Worm (Caenorhabditis elegans) whole organism, early embryonic: ENCODE measurements around the gene fbxa-66.

Experiments used
- aly-1 ChIP-seq: sonication (generic microtip); optimal IDR thresholded peaks from 2 replicates; lab custom pipeline; 2016; ENCODE audit warnings: missing genetic modification characterization, missing compliant biosample characterization
- ama-1 ChIP-seq: fragments of 150-350 bp; optimal IDR thresholded peaks from 2 replicates; lab custom pipeline; 2014
- ceh-13 ChIP-seq: fragments of 200-800 bp; sonication (Bioruptor generic); optimal IDR thresholded peaks from 2 replicates; lab custom pipeline; 2018; ENCODE audit warnings: mild to moderate bottlenecking, missing genetic modification characterization, missing compliant biosample characterization
- ets-7 ChIP-seq: sonication (generic microtip); optimal IDR thresholded peaks from 2 replicates; lab custom pipeline; 2016; ENCODE audit warnings: missing genotype, missing genetic modification characterization, missing compliant biosample characterization
- tbx-37 ChIP-seq: fragments of 200-800 bp; sonication (Bioruptor generic); conservative IDR thresholded peaks from 2 replicates; pipeline ENCODE4 v1.3.6; 2022; ENCODE audit warnings: missing genetic modification reagents, missing genetic modification characterization, missing compliant biosample characterization

DNA sequence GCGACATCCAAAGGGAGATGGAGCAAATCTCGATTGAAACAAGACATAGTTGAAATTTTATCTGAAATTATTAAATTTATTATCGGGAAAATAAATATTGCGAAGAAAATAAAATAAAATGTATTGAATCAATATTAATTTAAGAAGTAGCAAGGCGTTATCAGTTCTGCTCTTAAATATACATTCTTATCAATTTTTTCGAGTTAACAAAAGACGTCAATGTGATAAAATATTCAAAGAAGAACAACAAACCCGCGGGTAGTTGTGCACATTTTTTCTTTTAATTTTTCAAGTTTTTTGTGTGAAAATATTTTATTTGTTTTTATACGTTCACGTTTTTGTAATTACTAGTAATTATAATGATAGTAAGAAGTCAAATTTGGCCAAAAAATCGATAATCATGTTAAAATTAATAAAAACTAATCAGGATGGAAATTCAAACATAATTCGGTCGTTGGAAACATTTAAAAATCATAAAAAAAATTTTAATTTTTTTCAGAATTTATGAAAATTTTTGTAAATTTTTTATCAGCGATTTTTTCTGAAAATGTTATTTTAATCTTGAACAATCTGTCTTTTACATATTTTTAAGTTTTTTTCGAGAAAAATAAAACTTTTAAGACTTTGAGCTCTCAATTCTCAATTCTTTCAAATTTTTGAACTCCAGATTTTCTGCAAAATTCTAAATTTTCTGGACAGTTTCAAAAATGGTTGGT, 47.7 kb downstream of the fbxa-66 start, which contains the start of gene fbxa-9:
- TF ChIP-seq ets-7 (tag; lab: Kevin White, UChicago): no peak
- TF ChIP-seq ama-1: no peak
- TF ChIP-seq tbx-37 (GFP tag; lab: Robert Waterston, UW): no peak
- no peak for TF ChIP-seq ceh-13 (GFP tag; lab: Kevin White, UChicago)
- no peak for TF ChIP-seq aly-1 (tag; lab: Kevin White, UChicago)
